Fruit fly (Drosophila melanogaster): ENCODE results near the gene Sf3a2.

dm6 chr3L:12798795-12799311 is 15.0 kb downstream of the Sf3a2 start:
- TF ChIP-seq CG11902 (GFP tag; optimal IDR thresholded peaks at IDR 0.05) (no peak), Hr38 (GFP tag; optimal IDR thresholded peaks at IDR 0.05) (no peak), CG8632 (GFP tag; optimal IDR thresholded peaks at IDR 0.05) (peak; percentile 40), Smox (GFP tag; optimal IDR thresholded peaks at IDR 0.05) (no peak), net (GFP tag; optimal IDR thresholded peaks at IDR 0.05) (peak; percentile 32), CG10631 (GFP tag; optimal IDR thresholded peaks at IDR 0.05) (peak; percentile 42), CG8319 (GFP tag; optimal IDR thresholded peaks at IDR 0.05) (no peak), Gug (GFP tag; IDR thresholded peaks at IDR 0.05) (no peak), CG16779 (tag; optimal IDR thresholded peaks at IDR 0.05) (peak; percentile 33), CG3919 (GFP tag; optimal IDR thresholded peaks at IDR 0.05) (peak; percentile 31), Sox102F (GFP tag; optimal IDR thresholded peaks at IDR 0.05) (no peak), Hr4 (GFP tag; optimal IDR thresholded peaks at IDR 0.05) (peak; percentile 65), CG7368 (GFP tag; optimal IDR thresholded peaks at IDR 0.05) (peak; percentile 6)
